Worm (Caenorhabditis elegans) whole organism, L1 larva: ENCODE measurements around the gene far-6.

ENCODE experiments used
- C16A3.4 ChIP-seq: fragments of 150-350 bp; optimal IDR thresholded peaks from 2 replicates; lab custom pipeline; 2014; ENCODE audit warnings: missing biosample characterization, missing genetic modification characterization
- F16B12.6 ChIP-seq: fragments of 150-350 bp; optimal IDR thresholded peaks from 2 replicates; lab custom pipeline; 2014; ENCODE audit warnings: missing biosample characterization, missing genetic modification characterization
- aly-2 ChIP-seq: fragments of 150-350 bp; optimal IDR thresholded peaks from 2 replicates; lab custom pipeline; 2014; ENCODE audit warnings: missing biosample characterization, missing genetic modification characterization
- blmp-1 ChIP-seq: fragments of 150-350 bp; optimal IDR thresholded peaks from 2 replicates; lab custom pipeline; 2014; ENCODE audit warnings: missing biosample characterization, missing genetic modification characterization
- ceh-88 ChIP-seq: fragments of 200-800 bp; sonication (Bioruptor generic); IDR thresholded peaks from 2 replicates; pipeline ENCODE4 v1.3.6; 2022; ENCODE audit warnings: missing genetic modification characterization, missing compliant biosample characterization
- ceh-90 ChIP-seq: sonication (generic microtip); optimal IDR thresholded peaks from 2 replicates; lab custom pipeline; 2016; ENCODE audit warnings: missing genetic modification characterization, missing compliant biosample characterization
- ces-1 ChIP-seq: fragments of 150-350 bp; optimal IDR thresholded peaks from 2 replicates; lab custom pipeline; 2014; ENCODE audit warnings: missing biosample characterization, missing genetic modification reagents, missing genetic modification characterization
- dsc-1 ChIP-seq: sonication (generic microtip); optimal IDR thresholded peaks from 2 replicates; lab custom pipeline; 2016; ENCODE audit warnings: mild to moderate bottlenecking, missing genetic modification characterization, missing compliant biosample characterization
- efl-1 ChIP-seq, 4 experiments: fragments of 150-350 bp; optimal IDR thresholded peaks in 3 of 4; peaks in 1 of 4; 1 replicate in 1 of 4; 2 replicates in 3 of 4; lab custom pipeline; 2014; ENCODE audit warnings: missing biosample characterization in 2 of 4, missing genetic modification characterization in 2 of 4, missing genetic modification reagents in 2 of 4
- efl-3 ChIP-seq: fragments of 200-800 bp; sonication (Bioruptor generic); optimal IDR thresholded peaks from 2 replicates; lab custom pipeline; 2018; ENCODE audit warnings: mild to moderate bottlenecking, missing genetic modification characterization, missing compliant biosample characterization
- egl-13 ChIP-seq: sonication (generic microtip); optimal IDR thresholded peaks from 2 replicates; lab custom pipeline; 2016; ENCODE audit warnings: missing genotype, missing genetic modification reagents, missing genetic modification characterization, missing compliant biosample characterization
- egl-27 ChIP-seq, 2 experiments: fragments of 150-350 bp in 1 of 2; sonication (generic microtip); optimal IDR thresholded peaks; 3 replicates each; lab custom pipeline; 2017 to 2018; ENCODE audit warnings: missing biosample characterization in 2 of 2, missing genetic modification characterization in 2 of 2, missing genetic modification reagents in 2 of 2
- elt-2 ChIP-seq: sonication (generic microtip); optimal IDR thresholded peaks from 2 replicates; lab custom pipeline; 2016; ENCODE audit warnings: missing genetic modification characterization, mild to moderate bottlenecking, inconsistent platforms, missing compliant biosample characterization, missing genetic modification reagents
- elt-3 ChIP-seq, 6 experiments: fragments of 150-350 bp in 1 of 6; sonication (generic microtip); optimal IDR thresholded peaks; 2 replicates each; lab custom pipeline; 2017 to 2018; ENCODE audit warnings: missing biosample characterization in 6 of 6, missing genetic modification characterization in 6 of 6, inconsistent platforms in 1 of 6
- fkh-10 ChIP-seq: sonication (generic microtip); optimal IDR thresholded peaks from 2 replicates; lab custom pipeline; 2017; ENCODE audit warnings: missing biosample characterization, missing genetic modification reagents, missing genetic modification characterization
- fos-1 ChIP-seq: fragments of 150-350 bp; optimal IDR thresholded peaks from 2 replicates; lab custom pipeline; 2014; ENCODE audit warnings: missing biosample characterization, missing genetic modification characterization
- grh-1 ChIP-seq: fragments of 200-800 bp; sonication (Bioruptor generic); IDR thresholded peaks from 2 replicates; pipeline ENCODE4 v1.3.6; 2022; ENCODE audit warnings: missing genetic modification reagents, missing genetic modification characterization, missing compliant biosample characterization
- irx-1 ChIP-seq: sonication (generic microtip); optimal IDR thresholded peaks from 2 replicates; lab custom pipeline; 2016; ENCODE audit warnings: missing genetic modification characterization, missing compliant biosample characterization
- isw-1 ChIP-seq: fragments of 200-800 bp; sonication (Bioruptor generic); IDR thresholded peaks from 2 replicates; pipeline ENCODE4 v1.3.6; 2022; ENCODE audit warnings: missing genetic modification characterization, missing compliant biosample characterization
- jun-1 ChIP-seq: fragments of 150-350 bp; optimal IDR thresholded peaks from 2 replicates; lab custom pipeline; 2014; ENCODE audit warnings: missing biosample characterization, missing genetic modification reagents, missing genetic modification characterization
- lin-14 ChIP-seq: fragments of 200-800 bp; sonication (Bioruptor generic); optimal IDR thresholded peaks from 2 replicates; lab custom pipeline; 2018; ENCODE audit warnings: mild to moderate bottlenecking, missing genetic modification characterization, moderate library complexity, missing compliant biosample characterization
- lin-35 ChIP-seq, 2 experiments: fragments of 150-350 bp; optimal IDR thresholded peaks; 2 replicates each; lab custom pipeline; 2014; ENCODE audit warnings: missing biosample characterization in 2 of 2, missing genetic modification characterization in 2 of 2, missing genetic modification reagents in 2 of 2
- lsy-2 ChIP-seq, 2 experiments: fragments of 150-350 bp; optimal IDR thresholded peaks; 2 replicates each; lab custom pipeline; 2014; ENCODE audit warnings: missing biosample characterization in 2 of 2, missing genetic modification characterization in 2 of 2
- mdl-1 ChIP-seq, 2 experiments: fragments of 150-350 bp; optimal IDR thresholded peaks; 2 replicates each; lab custom pipeline; 2014 to 2017; ENCODE audit warnings: missing biosample characterization in 2 of 2, missing genetic modification characterization in 2 of 2, inconsistent platforms in 1 of 2
- nhr-12 ChIP-seq: sonication (generic microtip); optimal IDR thresholded peaks from 2 replicates; lab custom pipeline; 2017; ENCODE audit warnings: missing biosample characterization, missing genetic modification characterization
- nhr-19 ChIP-seq: fragments of 200-800 bp; sonication (Bioruptor generic); conservative IDR thresholded peaks from 2 replicates; pipeline ENCODE4 v1.3.6; 2022; ENCODE audit warnings: missing genetic modification characterization, missing compliant biosample characterization
- nhr-20 ChIP-seq: sonication (generic microtip); optimal IDR thresholded peaks from 2 replicates; lab custom pipeline; 2016; ENCODE audit warnings: mild to moderate bottlenecking, missing genetic modification characterization, missing compliant biosample characterization
- nhr-237 ChIP-seq: fragments of 150-350 bp; optimal IDR thresholded peaks from 2 replicates; lab custom pipeline; 2014; ENCODE audit warnings: missing biosample characterization, missing genetic modification characterization
- nhr-28 ChIP-seq: fragments of 150-350 bp; optimal IDR thresholded peaks from 2 replicates; lab custom pipeline; 2014; ENCODE audit warnings: missing biosample characterization, missing genetic modification characterization
- nhr-71 ChIP-seq: sonication (generic microtip); optimal IDR thresholded peaks from 2 replicates; lab custom pipeline; 2016; ENCODE audit warnings: mild to moderate bottlenecking, missing genetic modification characterization, moderate library complexity, missing compliant biosample characterization
- nhr-85 ChIP-seq: sonication (generic microtip); peaks from one replicate; lab custom pipeline; 2016; ENCODE audit warnings: missing genetic modification characterization, inconsistent platforms, missing compliant biosample characterization
- nhr-90 ChIP-seq: sonication (generic microtip); optimal IDR thresholded peaks from 2 replicates; lab custom pipeline; 2016; ENCODE audit warnings: mild to moderate bottlenecking, missing genetic modification characterization, missing compliant biosample characterization; ENCODE audit not compliant: poor library complexity
- pax-3 ChIP-seq: fragments of 200-800 bp; sonication (Bioruptor generic); optimal IDR thresholded peaks from 2 replicates; lab custom pipeline; 2018; ENCODE audit warnings: mild to moderate bottlenecking, missing genetic modification characterization, moderate library complexity, missing compliant biosample characterization
- snu-23 ChIP-seq: sonication (generic microtip); optimal IDR thresholded peaks from 2 replicates; lab custom pipeline; 2016; ENCODE audit warnings: missing genetic modification characterization, missing compliant biosample characterization
- sox-4 ChIP-seq: sonication (generic microtip); optimal IDR thresholded peaks from 2 replicates; lab custom pipeline; 2016; ENCODE audit warnings: missing genetic modification characterization, missing compliant biosample characterization
- tbx-2 ChIP-seq: sonication (generic microtip); optimal IDR thresholded peaks from 2 replicates; lab custom pipeline; 2016; ENCODE audit warnings: missing genetic modification characterization, missing compliant biosample characterization
- tlp-1 ChIP-seq: fragments of 150-350 bp; optimal IDR thresholded peaks from 2 replicates; lab custom pipeline; 2014; ENCODE audit warnings: missing biosample characterization, missing genetic modification characterization
- unc-30 ChIP-seq: sonication (generic microtip); optimal IDR thresholded peaks from 2 replicates; lab custom pipeline; 2017; ENCODE audit warnings: missing biosample characterization, missing genetic modification characterization
- ztf-4 ChIP-seq: fragments of 150-350 bp; optimal IDR thresholded peaks from 2 replicates; lab custom pipeline; 2014; ENCODE audit warnings: missing biosample characterization, missing genetic modification characterization

Gene far-6

ce11 chrIV:13315344-13315743 is 12.8 kb upstream of the far-6 start, which contains the start of gene fat-1:
fat-1 (plus strand) TSS chrIV:13315644.
- TF ChIP-seq irx-1 (tag; lab: Kevin White, UChicago), result no peak
- TF ChIP-seq pax-3 (tag; lab: Kevin White, UChicago), result no peak
- no peak for TF ChIP-seq F16B12.6 (tag; lab: Kevin White, UChicago)
- no peak for TF ChIP-seq isw-1 (GFP tag; lab: Robert Waterston, UW)
- no peak for TF ChIP-seq ztf-4
- no peak for TF ChIP-seq fkh-10
- TF ChIP-seq blmp-1 (tag; lab: Kevin White, UChicago), result no peak
- TF ChIP-seq nhr-28 (tag; lab: Kevin White, UChicago), result no peak
- TF ChIP-seq nhr-71 (tag; lab: Kevin White, UChicago), result no peak

ce11 chrIV:13318773-13319172 is 9.4 kb upstream of the far-6 start:
- TF ChIP-seq nhr-71 (tag; lab: Kevin White, UChicago) (peak; percentile 67), nhr-90 (peak; percentile 58), blmp-1 (tag; lab: Kevin White, UChicago) (peak; percentile 36), fkh-10 (no peak), mdl-1 (tag; optimal IDR thresholded peaks at IDR 0.05; lab: Kevin White, UChicago) (peak in 1 of 2 experiments; percentile 12), grh-1 (GFP tag; lab: Robert Waterston, UW) (0 out of 2 replicates have a peak, but pooled peaks have one; percentile 26), C16A3.4 (no peak), fos-1 (tag; lab: Kevin White, UChicago) (peak; percentile 20), nhr-19 (GFP tag; lab: Robert Waterston, UW) (peak; percentile 74), tbx-2 (tag; lab: Kevin White, UChicago) (peak; percentile 3), jun-1 (tag; lab: Kevin White, UChicago) (peak; percentile 31), sox-4 (tag; lab: Kevin White, UChicago) (no peak), tlp-1 (no peak), efl-1 (optimal IDR thresholded peaks at IDR 0.05; lab: Kevin White, UChicago) (no peak), efl-1 (GFP tag; optimal IDR thresholded peaks at IDR 0.05 in 1 of 2; lab: Kevin White, UChicago) (peak in 1 of 2 experiments; percentile 87), elt-3 (tag; optimal IDR thresholded peaks at IDR 0.05; lab: Kevin White, UChicago) (peak; percentile 25 to 82 (median 39)), snu-23 (peak; percentile 47), lin-35 (GFP tag; optimal IDR thresholded peaks at IDR 0.05; lab: Kevin White, UChicago) (peak in 1 of 2 experiments; percentile 54), nhr-85 (tag; lab: Kevin White, UChicago) (peak; percentile 58), nhr-20 (tag; lab: Kevin White, UChicago) (peak; percentile 83), ceh-88 (GFP tag; lab: Robert Waterston, UW) (no peak), elt-2 (tag; lab: Kevin White, UChicago) (peak; percentile 94), ceh-90 (no peak), lin-14 (GFP tag; lab: Kevin White, UChicago) (peak; percentile 34)
- TF ChIP-seq, all 84 proteins: peak for 17

ce11 chrIV:13319886-13320650 is 8.1 kb upstream of the far-6 start:
- TF ChIP-seq ceh-90 (no peak), egl-27 (tag; optimal IDR thresholded peaks at IDR 0.05; lab: Kevin White, UChicago) (no peak), efl-3 (GFP tag; lab: Kevin White, UChicago) (no peak), ces-1 (GFP tag; lab: Kevin White, UChicago) (no peak), pax-3 (tag; lab: Kevin White, UChicago) (no peak), elt-3 (tag; optimal IDR thresholded peaks at IDR 0.05; lab: Kevin White, UChicago) (no peak), egl-13 (tag; lab: Kevin White, UChicago) (no peak), aly-2 (tag; lab: Kevin White, UChicago) (no peak), unc-30 (tag; lab: Kevin White, UChicago) (no peak), nhr-12 (tag; lab: Kevin White, UChicago) (no peak), lsy-2 (tag; optimal IDR thresholded peaks at IDR 0.05; lab: Kevin White, UChicago) (no peak), jun-1 (tag; lab: Kevin White, UChicago) (no peak), dsc-1 (no peak), nhr-237 (tag; lab: Kevin White, UChicago) (no peak), nhr-19 (GFP tag; lab: Robert Waterston, UW) (no peak), F16B12.6 (tag; lab: Kevin White, UChicago) (no peak)
